Fruit fly (Drosophila melanogaster) whole organism, embryonic: ENCODE measurements around the gene CG3117.
A peak's percentile ranks its signal among the peaks of the same experiment; 100 is the strongest.

ENCODE experiments used
- ATbp ChIP-seq: fragments of 200-800 bp; sonication (Bioruptor generic); optimal IDR thresholded peaks from 2 replicates; lab custom pipeline; 2017; ENCODE audit warnings: missing biosample characterization, mild to moderate bottlenecking, missing genetic modification characterization, missing genetic modification reagents
- BtbVII ChIP-seq: fragments of 200-800 bp; sonication (Bioruptor generic); optimal IDR thresholded peaks from 3 replicates; lab custom pipeline; 2017; ENCODE audit warnings: missing biosample characterization, mild to moderate bottlenecking, missing genetic modification characterization
- CG10209 ChIP-seq: fragments of 200-800 bp; sonication (Bioruptor generic); optimal IDR thresholded peaks from 3 replicates; lab custom pipeline; 2017; ENCODE audit warnings: missing biosample characterization, mild to moderate bottlenecking, missing genetic modification characterization, missing genetic modification reagents
- CG11093 ChIP-seq: fragments of 200-800 bp; sonication (Bioruptor generic); IDR thresholded peaks from 3 replicates; pipeline ENCODE4 v1.3.6; 2022; ENCODE audit warnings: missing biosample characterization, missing genetic modification characterization
- CG13296 ChIP-seq: fragments of 200-800 bp; sonication (Bioruptor generic); optimal IDR thresholded peaks from 3 replicates; lab custom pipeline; 2018; ENCODE audit warnings: missing biosample characterization, mild to moderate bottlenecking, missing genetic modification characterization
- CG13424 ChIP-seq: fragments of 200-800 bp; sonication (Bioruptor generic); optimal IDR thresholded peaks from 2 replicates; lab custom pipeline; 2019; ENCODE audit warnings: missing biosample characterization, mild to moderate bottlenecking, missing genetic modification characterization, moderate library complexity
- CG17361 ChIP-seq: fragments of 200-800 bp; sonication (Bioruptor generic); IDR thresholded peaks from 3 replicates; pipeline ENCODE4 v1.3.6; 2022; ENCODE audit warnings: missing biosample characterization, missing genetic modification characterization
- CG2120 ChIP-seq: fragments of 200-800 bp; sonication (Bioruptor generic); optimal IDR thresholded peaks from 3 replicates; lab custom pipeline; 2016; ENCODE audit warnings: missing biosample characterization, missing genetic modification characterization
- CG31224 ChIP-seq: fragments of 200-800 bp; sonication (Bioruptor generic); IDR thresholded peaks from 2 replicates; pipeline ENCODE4 v1.3.6; 2022; ENCODE audit warnings: missing biosample characterization, missing genetic modification characterization
- CG31365 ChIP-seq: fragments of 200-800 bp; sonication (Bioruptor generic); optimal IDR thresholded peaks from 2 replicates; lab custom pipeline; 2018; ENCODE audit warnings: missing biosample characterization, mild to moderate bottlenecking, missing genetic modification characterization
- CG32532 ChIP-seq: fragments of 200-800 bp; sonication (Bioruptor generic); IDR thresholded peaks from 2 replicates; pipeline ENCODE4 v1.3.6; 2022; ENCODE audit warnings: missing biosample characterization, missing genetic modification characterization
- CG4707 ChIP-seq: fragments of 200-800 bp; sonication (Bioruptor generic); optimal IDR thresholded peaks from 2 replicates; lab custom pipeline; 2018; ENCODE audit warnings: missing biosample characterization, mild to moderate bottlenecking, missing genetic modification characterization, moderate library complexity
- CG6813 ChIP-seq: fragments of 200-800 bp; sonication (Bioruptor generic); optimal IDR thresholded peaks from 2 replicates; lab custom pipeline; 2017; ENCODE audit warnings: missing biosample characterization, missing genetic modification characterization, mild to moderate bottlenecking, moderate library complexity, missing genetic modification reagents
- CG9932 ChIP-seq: fragments of 200-800 bp; sonication (Bioruptor generic); IDR thresholded peaks from 2 replicates; pipeline ENCODE4 v1.3.6; 2022; ENCODE audit warnings: missing biosample characterization, missing genetic modification characterization
- CrebB ChIP-seq: fragments of 200-800 bp; sonication (Bioruptor generic); optimal IDR thresholded peaks from 3 replicates; lab custom pipeline; 2018; ENCODE audit warnings: missing biosample characterization, mild to moderate bottlenecking, missing genetic modification characterization
- D19A ChIP-seq: fragments of 200-800 bp; optimal IDR thresholded peaks from 3 replicates; lab custom pipeline; 2019; ENCODE audit warnings: missing biosample characterization, mild to moderate bottlenecking, missing genetic modification characterization, moderate library complexity
- Dad ChIP-seq: fragments of 200-800 bp; sonication (Bioruptor generic); optimal IDR thresholded peaks from 3 replicates; lab custom pipeline; 2016; ENCODE audit warnings: missing biosample characterization, missing genetic modification characterization
- Doc3 ChIP-seq: fragments of 200-800 bp; sonication (Bioruptor generic); IDR thresholded peaks from 3 replicates; pipeline ENCODE4 v1.3.6; 2022; ENCODE audit warnings: missing biosample characterization, missing genetic modification characterization; ENCODE audit not compliant: partially characterized antibody
- HLH54F ChIP-seq: fragments of 200-800 bp; sonication (Bioruptor generic); optimal IDR thresholded peaks from 3 replicates; lab custom pipeline; 2016; ENCODE audit warnings: missing biosample characterization, missing genetic modification characterization
- Hr78 ChIP-seq, 2 experiments: fragments of 200-800 bp in 1 of 2; fragments of >200 bp in 1 of 2; sonication (Bioruptor generic) in 1 of 2; optimal IDR thresholded peaks; 2 replicates each; lab custom pipeline; 2017 to 2019; ENCODE audit warnings: missing biosample characterization in 2 of 2, missing genetic modification characterization in 2 of 2, mild to moderate bottlenecking in 1 of 2, moderate library complexity in 1 of 2
- Mrtf ChIP-seq: fragments of 200-800 bp; sonication (Bioruptor generic); IDR thresholded peaks from 3 replicates; pipeline ENCODE4 v1.3.6; 2022; ENCODE audit warnings: missing biosample characterization, missing genetic modification characterization
- NfI ChIP-seq: fragments of 200-800 bp; sonication (Bioruptor generic); optimal IDR thresholded peaks from 3 replicates; lab custom pipeline; 2018; ENCODE audit warnings: missing biosample characterization, mild to moderate bottlenecking, missing genetic modification characterization, moderate library complexity
- PHDP ChIP-seq: fragments of 200-800 bp; sonication (Bioruptor generic); optimal IDR thresholded peaks from 3 replicates; lab custom pipeline; 2018; ENCODE audit warnings: missing biosample characterization, mild to moderate bottlenecking, missing genetic modification characterization, moderate library complexity
- Ravus ChIP-seq: fragments of 200-800 bp; sonication (Bioruptor generic); IDR thresholded peaks from 2 replicates; pipeline ENCODE4 v1.3.6; 2022; ENCODE audit warnings: missing biosample characterization, missing genetic modification characterization
- Sox100B ChIP-seq: fragments of 200-800 bp; sonication (Bioruptor generic); optimal IDR thresholded peaks from 3 replicates; lab custom pipeline; 2018; ENCODE audit warnings: missing biosample characterization, mild to moderate bottlenecking, missing genetic modification characterization
- Ssrp ChIP-seq: fragments of 200-800 bp; sonication (Bioruptor generic); optimal IDR thresholded peaks from 2 replicates; lab custom pipeline; 2018; ENCODE audit warnings: missing biosample characterization, mild to moderate bottlenecking, missing genetic modification characterization, moderate library complexity
- Stat92E ChIP-seq, 3 experiments: fragments of >200 bp in 2 of 3; fragments of 200-800 bp in 1 of 3; sonication (Bioruptor generic) in 1 of 3; optimal IDR thresholded peaks; 2 replicates each; lab custom pipeline; 2017 to 2019; ENCODE audit warnings: missing biosample characterization in 3 of 3, missing genetic modification characterization in 3 of 3, mild to moderate bottlenecking in 1 of 3, moderate library complexity in 1 of 3
- ara ChIP-seq: fragments of 200-800 bp; sonication (Bioruptor generic); IDR thresholded peaks from 2 replicates; pipeline ENCODE4 v1.3.6; 2022; ENCODE audit warnings: missing biosample characterization, missing genetic modification characterization
- bab2 ChIP-seq: fragments of 200-800 bp; sonication (Bioruptor generic); optimal IDR thresholded peaks from 2 replicates; lab custom pipeline; 2016; ENCODE audit warnings: missing biosample characterization, missing genetic modification characterization
- bbx ChIP-seq: fragments of 200-800 bp; sonication (Bioruptor generic); IDR thresholded peaks from 2 replicates; pipeline ENCODE4 v1.3.6; 2022; ENCODE audit warnings: missing biosample characterization, missing genetic modification characterization; ENCODE audit not compliant: partially characterized antibody
- bcd ChIP-seq: fragments of 200-800 bp; sonication (Bioruptor generic); optimal IDR thresholded peaks from 2 replicates; lab custom pipeline; 2017; ENCODE audit warnings: missing biosample characterization, mild to moderate bottlenecking, missing genetic modification characterization
- bowl ChIP-seq: fragments of 200-800 bp; sonication (Bioruptor generic); IDR thresholded peaks from 2 replicates; pipeline ENCODE4 v1.3.6; 2022; ENCODE audit warnings: missing biosample characterization, missing genetic modification characterization
- corto ChIP-seq: fragments of 200-800 bp; sonication (Bioruptor generic); optimal IDR thresholded peaks from 2 replicates; lab custom pipeline; 2016; ENCODE audit warnings: missing biosample characterization, mild to moderate bottlenecking, missing genetic modification characterization, moderate library complexity
- crp ChIP-seq, 2 experiments: fragments of 200-800 bp; sonication (Bioruptor generic); optimal IDR thresholded peaks; 2 replicates in 1 of 2; 3 replicates in 1 of 2; lab custom pipeline; 2017; ENCODE audit warnings: missing biosample characterization in 2 of 2, missing genetic modification characterization in 2 of 2, mild to moderate bottlenecking in 1 of 2, moderate library complexity in 1 of 2
- disco-r ChIP-seq: fragments of 200-800 bp; sonication (Bioruptor generic); optimal IDR thresholded peaks from 2 replicates; lab custom pipeline; 2016; ENCODE audit warnings: missing biosample characterization, missing genetic modification characterization
- dmrt99B ChIP-seq: fragments of 200-800 bp; sonication (Bioruptor generic); optimal IDR thresholded peaks from 2 replicates; lab custom pipeline; 2018; ENCODE audit warnings: missing biosample characterization, mild to moderate bottlenecking, missing genetic modification characterization, moderate library complexity
- dpn ChIP-seq, 2 experiments: fragments of 200-800 bp; sonication (Bioruptor generic); optimal IDR thresholded peaks; 3 replicates each; lab custom pipeline; 2016; ENCODE audit warnings: missing biosample characterization in 2 of 2, missing genetic modification characterization in 2 of 2
- gem ChIP-seq: fragments of 200-800 bp; sonication (Bioruptor generic); optimal IDR thresholded peaks from 2 replicates; lab custom pipeline; 2019; ENCODE audit warnings: missing biosample characterization, mild to moderate bottlenecking, missing genetic modification characterization, moderate library complexity
- gsb ChIP-seq: fragments of 200-800 bp; sonication (Bioruptor generic); IDR thresholded peaks from 2 replicates; pipeline ENCODE4 v1.3.6; 2022; ENCODE audit warnings: missing biosample characterization, missing genetic modification characterization
- her ChIP-seq: fragments of 200-800 bp; sonication (Bioruptor generic); optimal IDR thresholded peaks from 2 replicates; lab custom pipeline; 2016; ENCODE audit warnings: missing biosample characterization, missing genetic modification characterization
- kni ChIP-seq: fragments of 200-800 bp; sonication (Bioruptor generic); optimal IDR thresholded peaks from 3 replicates; lab custom pipeline; 2017; ENCODE audit warnings: mild to moderate bottlenecking, missing biosample characterization, missing genetic modification reagents, missing genetic modification characterization
- lov ChIP-seq, 2 experiments: fragments of 200-800 bp in 1 of 2; fragments of >200 bp in 1 of 2; sonication (Bioruptor generic) in 1 of 2; IDR thresholded peaks in 1 of 2; optimal IDR thresholded peaks in 1 of 2; 2 replicates in 1 of 2; 3 replicates in 1 of 2; pipeline versions ENCODE4 v1.3.6 to Lab custom; 2017 to 2022; ENCODE audit warnings: missing biosample characterization in 1 of 2, missing genetic modification characterization in 1 of 2
- mirr ChIP-seq: fragments of 200-800 bp; sonication (Bioruptor generic); optimal IDR thresholded peaks from 3 replicates; lab custom pipeline; 2018; ENCODE audit warnings: missing biosample characterization, mild to moderate bottlenecking, missing genetic modification characterization
- pfk ChIP-seq: fragments of 200-800 bp; sonication (Bioruptor generic); optimal IDR thresholded peaks from 2 replicates; lab custom pipeline; 2018; ENCODE audit warnings: missing biosample characterization, mild to moderate bottlenecking, missing genetic modification characterization, moderate library complexity
- tup ChIP-seq: fragments of 200-800 bp; sonication (Bioruptor generic); optimal IDR thresholded peaks from 2 replicates; lab custom pipeline; 2016; ENCODE audit warnings: missing biosample characterization, mild to moderate bottlenecking, missing genetic modification characterization, moderate library complexity
- tx ChIP-seq: fragments of 200-800 bp; sonication (Bioruptor generic); optimal IDR thresholded peaks from 2 replicates; lab custom pipeline; 2016; ENCODE audit warnings: missing biosample characterization, missing genetic modification characterization
- wek ChIP-seq: fragments of 200-800 bp; sonication (Bioruptor generic); optimal IDR thresholded peaks from 3 replicates; lab custom pipeline; 2018; ENCODE audit warnings: missing biosample characterization, mild to moderate bottlenecking, missing genetic modification characterization, moderate library complexity
- zf30C ChIP-seq: fragments of 200-800 bp; sonication (Bioruptor generic); optimal IDR thresholded peaks from 3 replicates; lab custom pipeline; 2018; ENCODE audit warnings: missing biosample characterization, mild to moderate bottlenecking, missing genetic modification characterization

CG3117 gene

DNA sequence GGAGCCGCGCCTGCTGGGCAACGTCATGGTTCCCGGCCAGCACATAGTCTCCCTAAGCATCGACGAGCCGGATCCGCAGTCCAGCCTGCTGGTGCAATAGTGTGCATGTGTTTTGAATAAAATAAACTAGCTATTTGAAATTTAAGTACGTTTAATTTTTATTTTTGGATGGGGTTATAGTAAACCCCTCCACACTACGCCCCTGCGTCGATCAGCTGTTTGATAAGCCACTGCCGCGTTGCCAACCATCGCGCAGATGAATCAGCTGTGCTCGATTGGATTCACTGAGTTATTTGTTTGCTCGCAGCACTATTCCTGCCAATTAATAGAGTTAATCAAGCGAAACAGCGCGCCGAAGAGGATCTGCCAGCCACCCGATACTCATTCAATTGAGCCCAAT is 31.8 kb upstream of the CG3117 start, which contains the start of gene RabGGTb (continued):
- TF ChIP-seq Sox100B: no peak
- peak; percentile 50 for TF ChIP-seq CG13296 (GFP tag; lab: Kevin White, UChicago)
- no peak for TF ChIP-seq CG4707 (GFP tag; lab: Kevin White, UChicago)
- TF ChIP-seq CG9932 (GFP tag; lab: Robert Waterston, UW): peak; percentile 86
- TF ChIP-seq bab2 (GFP tag; lab: Kevin White, UChicago): peak; percentile 66
- TF ChIP-seq PHDP (tag; lab: Kevin White, UChicago): peak; percentile 49
- TF ChIP-seq Stat92E (GFP tag; optimal IDR thresholded peaks at IDR 0.05; lab: Kevin White, UChicago): no peak
- TF ChIP-seq Doc3 (GFP tag; lab: Robert Waterston, UW): peak; percentile 47; the same call in 2 of the 3 replicates
- peak; percentile 27 for TF ChIP-seq BtbVII (GFP tag; lab: Kevin White, UChicago)
- peak; percentile 36 for TF ChIP-seq mirr (GFP tag; lab: Kevin White, UChicago)
- TF ChIP-seq gem (tag; lab: Kevin White, UChicago): peak; percentile 51
- no peak for TF ChIP-seq CG17361 (GFP tag; lab: Robert Waterston, UW)
- TF ChIP-seq tup: peak; percentile 50
- peak; percentile 67 for TF ChIP-seq HLH54F
- TF ChIP-seq Ravus: peak; percentile 10
- TF ChIP-seq CG11093 (GFP tag; lab: Robert Waterston, UW): peak; percentile 50; the same call in 1 of the 3 replicates
- TF ChIP-seq CG10209 (GFP tag; lab: Kevin White, UChicago): peak; percentile 41
- TF ChIP-seq Mrtf (GFP tag; lab: Robert Waterston, UW): peak; percentile 66; the same call in 2 of the 3 replicates
- peak; percentile 80 for TF ChIP-seq CG2120
- TF ChIP-seq lov (optimal IDR thresholded peaks at IDR 0.05; lab: Kevin White, UChicago): no peak
- 0 out of 3 replicates have a peak, but pooled peaks have one; percentile 25 for TF ChIP-seq lov (GFP tag; IDR thresholded peaks at IDR 0.05; lab: Robert Waterston, UW)
- TF ChIP-seq ATbp: peak; percentile 17
- no peak for TF ChIP-seq CG6813 (GFP tag; lab: Kevin White, UChicago)
- peak; percentile 61 for TF ChIP-seq bcd (GFP tag; lab: Kevin White, UChicago)
- peak; percentile 42 for TF ChIP-seq Ssrp (tag; lab: Kevin White, UChicago)
- no peak for TF ChIP-seq CG31365 (tag; lab: Kevin White, UChicago)
- peak; percentile 40 for TF ChIP-seq CrebB (tag; lab: Kevin White, UChicago)
- TF ChIP-seq Hr78 (GFP tag; optimal IDR thresholded peaks at IDR 0.05; lab: Kevin White, UChicago): no peak
- TF ChIP-seq crp (GFP tag; optimal IDR thresholded peaks at IDR 0.05; lab: Kevin White, UChicago): peak; percentile 99 to 100
- peak; percentile 34 for TF ChIP-seq gsb (GFP tag; lab: Robert Waterston, UW)
- TF ChIP-seq Dad: no peak
- TF ChIP-seq zf30C (GFP tag; lab: Kevin White, UChicago): no peak
- peak; percentile 86 for TF ChIP-seq CG32532 (GFP tag; lab: Robert Waterston, UW)
- TF ChIP-seq dmrt99B (tag; lab: Kevin White, UChicago): peak; percentile 48
- TF ChIP-seq corto: no peak
- TF ChIP-seq disco-r (GFP tag; lab: Kevin White, UChicago): no peak
- no peak for TF ChIP-seq wek (GFP tag; lab: Kevin White, UChicago)
- TF ChIP-seq tx (GFP tag; lab: Kevin White, UChicago): peak; percentile 36
- TF ChIP-seq ara (GFP tag; lab: Robert Waterston, UW): peak; percentile 65; the same call in 1 of the 2 replicates
- peak; percentile 24 for TF ChIP-seq her (GFP tag; lab: Kevin White, UChicago)
- peak; percentile 46; the same call in 1 of the 2 replicates for TF ChIP-seq bowl (GFP tag; lab: Robert Waterston, UW)
- no peak for TF ChIP-seq bbx (GFP tag; lab: Robert Waterston, UW)
- TF ChIP-seq CG13424 (tag; lab: Kevin White, UChicago): peak; percentile 52
- TF ChIP-seq CG31224 (GFP tag; lab: Robert Waterston, UW): peak; percentile 55; the same call in 1 of the 2 replicates
- no peak for TF ChIP-seq D19A (tag; lab: Kevin White, UChicago)
- no peak for TF ChIP-seq pfk
- TF ChIP-seq kni: peak; percentile 4
- peak; percentile 50 for TF ChIP-seq NfI (GFP tag; lab: Kevin White, UChicago)
- TF ChIP-seq dpn (GFP tag; optimal IDR thresholded peaks at IDR 0.05; lab: Kevin White, UChicago): peak; percentile 46 to 54
